Fruit fly (Drosophila melanogaster): ENCODE results near the gene CG6225.

- no peak for TF ChIP-seq pan (optimal IDR thresholded peaks at IDR 0.05)
- TF ChIP-seq psq (optimal IDR thresholded peaks at IDR 0.05) = no peak
- no peak for TF ChIP-seq EcR (GFP tag; optimal IDR thresholded peaks at IDR 0.05)
- TF ChIP-seq Dll (optimal IDR thresholded peaks at IDR 0.05) = no peak
- TF ChIP-seq CG8478 (optimal IDR thresholded peaks at IDR 0.05) = no peak
Observed at dm6 chr3R:12650537-12650936, 3.8 kb upstream of the CG6225 start.

All from whole organism.